Worm (Caenorhabditis elegans): ENCODE results near the gene dbn-1.

ce11 chrIII:13762046-13762445 lies at the start of gene dbn-1:
- TF ChIP-seq unc-62 (GFP tag; optimal IDR thresholded peaks at IDR 0.05) = no peak
- TF ChIP-seq gmeb-1 (tag; optimal IDR thresholded peaks at IDR 0.05) = no peak
- no peak for TF ChIP-seq egl-27 (tag; optimal IDR thresholded peaks at IDR 0.05)
- peak; percentile 38 for TF ChIP-seq crh-2 (tag; optimal IDR thresholded peaks at IDR 0.05)
- TF ChIP-seq R02D3.7 (tag; optimal IDR thresholded peaks at IDR 0.05) = no peak
- no peak for TF ChIP-seq elt-3 (tag; optimal IDR thresholded peaks at IDR 0.05)
